Fruit fly (Drosophila melanogaster): ENCODE data around the gene CG6154.
A peak's percentile ranks its signal among the peaks of the same experiment; 100 is the strongest.

CG6154 gene

DNA sequence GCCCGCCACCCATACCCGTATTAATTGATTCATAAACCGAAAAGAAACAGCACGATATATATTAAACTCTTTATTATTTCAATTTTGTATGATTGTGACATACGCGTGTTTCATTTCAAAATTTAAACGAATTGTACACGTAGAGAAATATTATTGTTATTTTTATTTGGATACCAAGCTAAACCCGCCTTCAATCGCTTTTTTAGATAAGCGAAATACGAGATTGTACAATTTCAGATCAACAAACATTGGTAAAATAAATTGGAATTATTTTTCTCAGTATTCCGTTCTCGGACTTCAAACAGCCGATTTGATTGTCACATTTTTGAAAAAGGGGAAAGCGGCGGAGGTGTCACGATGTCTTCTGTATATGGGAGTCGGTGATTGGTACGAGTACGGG lies 27.4 kb upstream of the CG6154 start (continued):
- TF ChIP-seq HLHmδ (GFP tag; optimal IDR thresholded peaks at IDR 0.05) (no peak), org-1 (GFP tag; optimal IDR thresholded peaks at IDR 0.05) (peak; percentile 3), CG15514 (GFP tag; optimal IDR thresholded peaks at IDR 0.05) (peak; percentile 23), luna (GFP tag; optimal IDR thresholded peaks at IDR 0.05) (no peak), mirr (GFP tag; optimal IDR thresholded peaks at IDR 0.05) (no peak), maf-S (GFP tag; optimal IDR thresholded peaks at IDR 0.05) (no peak), Hr51 (GFP tag; optimal IDR thresholded peaks at IDR 0.05) (peak in 1 of 2 experiments; percentile 66), Mes4 (GFP tag; optimal IDR thresholded peaks at IDR 0.05) (no peak), HmgD (GFP tag; optimal IDR thresholded peaks at IDR 0.05) (no peak), bab2 (GFP tag; optimal IDR thresholded peaks at IDR 0.05) (no peak), Ada2b (GFP tag; IDR thresholded peaks at IDR 0.05) (peak; percentile 55), dpn (GFP tag; optimal IDR thresholded peaks at IDR 0.05) (peak; percentile 37 to 46), Mrtf (GFP tag; IDR thresholded peaks at IDR 0.05) (no peak), az2 (GFP tag; optimal IDR thresholded peaks at IDR 0.05) (peak; percentile 51), trh (GFP tag; optimal IDR thresholded peaks at IDR 0.05) (no peak), CG12104 (GFP tag; optimal IDR thresholded peaks at IDR 0.05) (no peak), ab (GFP tag; optimal IDR thresholded peaks at IDR 0.05) (no peak), gem (tag; optimal IDR thresholded peaks at IDR 0.05) (peak; percentile 69), sens (GFP tag) (peak; percentile 86), sqz (GFP tag; optimal IDR thresholded peaks at IDR 0.05) (no peak), en (GFP tag; optimal IDR thresholded peaks at IDR 0.05) (no peak)

DNA sequence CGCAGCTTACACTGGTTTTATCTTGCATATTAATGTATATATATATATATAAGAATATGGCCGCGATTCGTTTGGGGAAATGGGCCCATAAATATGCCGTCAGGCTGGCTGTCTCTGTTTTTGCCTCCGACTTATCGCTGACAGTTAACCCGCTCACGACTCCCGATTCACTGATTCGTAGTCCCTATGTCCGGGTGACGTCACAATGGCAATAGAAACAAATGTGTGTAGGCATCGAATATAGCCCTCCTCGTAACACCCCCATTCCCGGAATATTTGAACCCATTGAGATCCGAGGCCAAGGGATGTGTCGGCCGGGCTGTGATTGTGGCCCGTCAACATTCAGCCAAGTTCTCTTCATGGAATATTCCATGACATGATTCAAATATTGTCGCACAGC lies 25.0 kb upstream of the CG6154 start:
- TF ChIP-seq CG10209 (GFP tag; optimal IDR thresholded peaks at IDR 0.05) (no peak), CG13894 (tag; optimal IDR thresholded peaks at IDR 0.05) (peak; percentile 93), CG10267 (tag; optimal IDR thresholded peaks at IDR 0.05) (no peak)

DNA sequence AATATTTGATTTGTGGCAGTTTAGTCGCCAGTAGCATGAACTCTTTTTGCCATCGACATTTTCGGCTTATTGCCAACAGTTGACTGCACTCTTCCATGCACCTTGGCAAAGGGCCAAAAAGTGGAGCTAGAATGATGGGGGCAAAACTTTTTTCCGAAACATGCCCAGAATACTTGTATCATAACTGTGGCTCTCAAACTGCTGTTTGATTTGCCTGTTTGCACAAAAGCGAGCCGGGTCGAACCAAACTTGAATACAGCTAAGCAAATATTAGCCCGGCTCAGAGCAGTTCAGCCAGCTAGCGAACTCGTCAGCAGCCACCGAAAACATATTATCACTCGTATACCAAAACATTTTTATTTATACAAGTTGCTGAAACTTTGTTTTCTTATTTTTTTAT lies 23.5 kb upstream of the CG6154 start:
- TF ChIP-seq sisA (GFP tag; IDR thresholded peaks at IDR 0.05) (no peak), NC2β (GFP tag; optimal IDR thresholded peaks at IDR 0.05) (no peak), CG16863 (GFP tag; optimal IDR thresholded peaks at IDR 0.05) (peak; percentile 5), fd102C (GFP tag; optimal IDR thresholded peaks at IDR 0.05) (no peak), sens (GFP tag) (peak; percentile 89), zen2 (GFP tag; IDR thresholded peaks at IDR 0.05; ENCODE audit: partially characterized antibody) (no peak), seq (GFP tag; IDR thresholded peaks at IDR 0.05) (peak; percentile 73), CG13775 (GFP tag; optimal IDR thresholded peaks at IDR 0.05) (peak; percentile 10), CG1233 (GFP tag; optimal IDR thresholded peaks at IDR 0.05) (peak; percentile 59), CG8359 (GFP tag; optimal IDR thresholded peaks at IDR 0.05; ENCODE audit: borderline replicate concordance) (peak; percentile 16), Med (GFP tag) (peak; percentile 94), Neu2 (GFP tag; optimal IDR thresholded peaks at IDR 0.05; ENCODE audit: borderline replicate concordance) (no peak), CG8089 (GFP tag; optimal IDR thresholded peaks at IDR 0.05) (peak; percentile 8), crp (GFP tag; optimal IDR thresholded peaks at IDR 0.05) (no peak), CG1529 (GFP tag; optimal IDR thresholded peaks at IDR 0.05) (peak; percentile 3), Bdp1 (GFP tag; optimal IDR thresholded peaks at IDR 0.05) (peak; percentile 47), kah (GFP tag; optimal IDR thresholded peaks at IDR 0.05) (peak; percentile 1), ham (GFP tag; IDR thresholded peaks at IDR 0.05) (no peak), Gug (GFP tag; IDR thresholded peaks at IDR 0.05) (no peak), Mrtf (GFP tag; IDR thresholded peaks at IDR 0.05) (no peak), CG16779 (GFP tag; IDR thresholded peaks at IDR 0.05) (0 out of 2 replicates have a peak, but pooled peaks have one; percentile 37), CG10321 (GFP tag; IDR thresholded peaks at IDR 0.05) (0 out of 2 replicates have a peak, but pooled peaks have one; percentile 34), caup (GFP tag; optimal IDR thresholded peaks at IDR 0.05; ENCODE audit: severe bottlenecking) (peak; percentile 84), CG31441 (GFP tag; IDR thresholded peaks at IDR 0.05) (no peak), HLH4C (GFP tag; IDR thresholded peaks at IDR 0.05; ENCODE audit: partially characterized antibody) (no peak), CG12104 (GFP tag; optimal IDR thresholded peaks at IDR 0.05) (peak; percentile 48), chif (GFP tag; optimal IDR thresholded peaks at IDR 0.05) (peak in 1 of 2 experiments; percentile 23), tin (GFP tag; optimal IDR thresholded peaks at IDR 0.05) (no peak)

Measured in whole organism, embryonic.